Fruit fly (Drosophila melanogaster) whole organism, embryonic: Measurements from ENCODE around the gene CG32633.

Experiments
- Bgb ChIP-seq: fragments of 200-800 bp; sonication (Bioruptor generic); IDR thresholded peaks from 2 replicates; pipeline ENCODE4 v1.3.6; 2022; ENCODE audit warnings: missing biosample characterization, missing genetic modification characterization; ENCODE audit not compliant: partially characterized antibody
- BtbVII ChIP-seq: fragments of 200-800 bp; sonication (Bioruptor generic); optimal IDR thresholded peaks from 3 replicates; lab custom pipeline; 2017; ENCODE audit warnings: missing biosample characterization, mild to moderate bottlenecking, missing genetic modification characterization
- CG12391 ChIP-seq: fragments of 200-800 bp; sonication (Bioruptor generic); optimal IDR thresholded peaks from 3 replicates; lab custom pipeline; 2018; ENCODE audit warnings: missing biosample characterization, mild to moderate bottlenecking, missing genetic modification characterization, moderate library complexity
- CG13624 ChIP-seq: fragments of 200-800 bp; sonication (Bioruptor generic); optimal IDR thresholded peaks from 2 replicates; lab custom pipeline; 2016; ENCODE audit warnings: missing biosample characterization, missing genetic modification characterization
- CG14014 ChIP-seq: fragments of 200-800 bp; sonication (Bioruptor generic); IDR thresholded peaks from 2 replicates; pipeline ENCODE4 v1.3.6; 2022; ENCODE audit warnings: missing biosample characterization, missing genetic modification characterization
- CG14050 ChIP-seq: fragments of 200-800 bp; sonication (Bioruptor generic); IDR thresholded peaks from 3 replicates; pipeline ENCODE4 v1.3.6; 2022; ENCODE audit warnings: missing biosample characterization, missing genetic modification characterization
- CG14860 ChIP-seq: fragments of 200-800 bp; sonication (Bioruptor generic); IDR thresholded peaks from 3 replicates; pipeline ENCODE4 v1.3.6; 2022; ENCODE audit warnings: missing biosample characterization, missing genetic modification characterization; ENCODE audit not compliant: partially characterized antibody
- CG14965 ChIP-seq: fragments of 200-800 bp; sonication (Bioruptor generic); optimal IDR thresholded peaks from 2 replicates; lab custom pipeline; 2016; ENCODE audit warnings: missing biosample characterization, missing genetic modification characterization, borderline replicate concordance
- CG1647 ChIP-seq: fragments of 200-800 bp; sonication (Bioruptor generic); optimal IDR thresholded peaks from 3 replicates; lab custom pipeline; 2016; ENCODE audit warnings: missing biosample characterization, missing genetic modification characterization
- CG16779 ChIP-seq: fragments of 200-800 bp; sonication (Bioruptor generic); IDR thresholded peaks from 2 replicates; pipeline ENCODE4 v1.3.6; 2022; ENCODE audit warnings: missing biosample characterization, missing genetic modification characterization
- CG2202 ChIP-seq: fragments of 200-800 bp; sonication (Bioruptor generic); optimal IDR thresholded peaks from 2 replicates; lab custom pipeline; 2018; ENCODE audit warnings: missing biosample characterization, mild to moderate bottlenecking, missing genetic modification characterization
- CG30431 ChIP-seq: fragments of 200-800 bp; sonication (Bioruptor generic); optimal IDR thresholded peaks from 2 replicates; lab custom pipeline; 2017; ENCODE audit warnings: missing biosample characterization, missing genetic modification characterization
- CG31224 ChIP-seq: fragments of 200-800 bp; sonication (Bioruptor generic); IDR thresholded peaks from 2 replicates; pipeline ENCODE4 v1.3.6; 2022; ENCODE audit warnings: missing biosample characterization, missing genetic modification characterization
- CG3163 ChIP-seq: fragments of 200-800 bp; sonication (Bioruptor generic); optimal IDR thresholded peaks from 3 replicates; lab custom pipeline; 2016; ENCODE audit warnings: missing biosample characterization, missing genetic modification characterization
- CG4360 ChIP-seq: fragments of 200-800 bp; sonication (Bioruptor generic); IDR thresholded peaks from 2 replicates; pipeline ENCODE4 v1.3.6; 2022; ENCODE audit warnings: missing biosample characterization, missing genetic modification characterization
- CG8765 ChIP-seq: fragments of 200-800 bp; sonication (Bioruptor generic); IDR thresholded peaks from 2 replicates; pipeline ENCODE4 v1.3.6; 2022; ENCODE audit warnings: missing biosample characterization, missing genetic modification characterization
- CG8944 ChIP-seq: fragments of 200-800 bp; sonication (Bioruptor generic); optimal IDR thresholded peaks from 3 replicates; lab custom pipeline; 2016; ENCODE audit warnings: missing biosample characterization, missing genetic modification characterization
- CG9727 ChIP-seq: fragments of 200-800 bp; sonication (Bioruptor generic); optimal IDR thresholded peaks from 3 replicates; lab custom pipeline; 2017; ENCODE audit warnings: missing biosample characterization, mild to moderate bottlenecking, missing genetic modification characterization
- CHES-1-like ChIP-seq: fragments of 200-800 bp; sonication (Bioruptor generic); optimal IDR thresholded peaks from 2 replicates; lab custom pipeline; 2016; ENCODE audit warnings: missing biosample characterization, missing genetic modification characterization
- D19A ChIP-seq: fragments of 200-800 bp; optimal IDR thresholded peaks from 3 replicates; lab custom pipeline; 2019; ENCODE audit warnings: missing biosample characterization, mild to moderate bottlenecking, missing genetic modification characterization, moderate library complexity
- Dad ChIP-seq: fragments of 200-800 bp; sonication (Bioruptor generic); optimal IDR thresholded peaks from 3 replicates; lab custom pipeline; 2016; ENCODE audit warnings: missing biosample characterization, missing genetic modification characterization
- Ets65A ChIP-seq: fragments of 200-800 bp; sonication (Bioruptor generic); peaks from one replicate; lab custom pipeline; 2016; ENCODE audit warnings: missing biosample characterization, missing genetic modification characterization
- Ets97D ChIP-seq: fragments of 200-800 bp; sonication (Bioruptor generic); optimal IDR thresholded peaks from 3 replicates; lab custom pipeline; 2016; ENCODE audit warnings: missing biosample characterization, missing genetic modification characterization
- Fer1 ChIP-seq: fragments of 200-800 bp; sonication (Bioruptor generic); optimal IDR thresholded peaks from 2 replicates; lab custom pipeline; 2017; ENCODE audit warnings: missing biosample characterization, mild to moderate bottlenecking, missing genetic modification characterization
- HHEX ChIP-seq: fragments of 200-800 bp; sonication (Bioruptor generic); optimal IDR thresholded peaks from 3 replicates; lab custom pipeline; 2017; ENCODE audit warnings: missing biosample characterization, mild to moderate bottlenecking, missing genetic modification characterization, missing genetic modification reagents
- Neu2 ChIP-seq: fragments of 200-800 bp; sonication (Bioruptor generic); optimal IDR thresholded peaks from 3 replicates; lab custom pipeline; 2016; ENCODE audit warnings: missing biosample characterization, missing genetic modification characterization, borderline replicate concordance
- Nf-YB ChIP-seq: fragments of 200-800 bp; sonication (Bioruptor generic); optimal IDR thresholded peaks from 3 replicates; lab custom pipeline; 2019; ENCODE audit warnings: missing biosample characterization, mild to moderate bottlenecking, missing genetic modification characterization, moderate library complexity
- NfI ChIP-seq: fragments of 200-800 bp; sonication (Bioruptor generic); optimal IDR thresholded peaks from 3 replicates; lab custom pipeline; 2018; ENCODE audit warnings: missing biosample characterization, mild to moderate bottlenecking, missing genetic modification characterization, moderate library complexity
- Ptx1 ChIP-seq: fragments of 200-800 bp; sonication (Bioruptor generic); IDR thresholded peaks from 2 replicates; pipeline ENCODE4 v1.3.6; 2022; ENCODE audit warnings: missing biosample characterization, missing genetic modification characterization
- Scr ChIP-seq: fragments of 200-800 bp; sonication (Bioruptor generic); IDR thresholded peaks from 2 replicates; pipeline ENCODE4 v1.3.6; 2022; ENCODE audit warnings: missing biosample characterization, missing genetic modification characterization; ENCODE audit not compliant: partially characterized antibody
- Sry-β ChIP-seq: fragments of 200-800 bp; sonication (Bioruptor generic); optimal IDR thresholded peaks from 2 replicates; lab custom pipeline; 2018; ENCODE audit warnings: missing biosample characterization, mild to moderate bottlenecking, missing genetic modification characterization, moderate library complexity
- az2 ChIP-seq: fragments of 200-800 bp; sonication (Bioruptor generic); optimal IDR thresholded peaks from 3 replicates; lab custom pipeline; 2016; ENCODE audit warnings: missing biosample characterization, missing genetic modification characterization
- bigmax ChIP-seq: fragments of 200-800 bp; sonication (Bioruptor generic); optimal IDR thresholded peaks from 2 replicates; lab custom pipeline; 2018; ENCODE audit warnings: missing biosample characterization, mild to moderate bottlenecking, missing genetic modification characterization
- btn ChIP-seq: fragments of 200-800 bp; sonication (Bioruptor generic); optimal IDR thresholded peaks from 2 replicates; lab custom pipeline; 2016; ENCODE audit warnings: missing biosample characterization, missing genetic modification characterization
- chif ChIP-seq, 2 experiments: fragments of 200-800 bp; sonication (Bioruptor generic); optimal IDR thresholded peaks; 3 replicates each; lab custom pipeline; 2016; ENCODE audit warnings: missing biosample characterization in 2 of 2, missing genetic modification characterization in 2 of 2
- crol ChIP-seq: fragments of 200-800 bp; sonication (Bioruptor generic); IDR thresholded peaks from 2 replicates; pipeline ENCODE4 v1.3.6; 2022; ENCODE audit warnings: missing biosample characterization, missing genetic modification characterization
- eyg ChIP-seq: fragments of 200-800 bp; sonication (Bioruptor generic); optimal IDR thresholded peaks from 3 replicates; lab custom pipeline; 2016; ENCODE audit warnings: missing biosample characterization, missing genetic modification characterization
- fru ChIP-seq: fragments of >200 bp; optimal IDR thresholded peaks from 2 replicates; lab custom pipeline; 2017
- ftz-f1 ChIP-seq: fragments of 200-800 bp; sonication (Bioruptor generic); optimal IDR thresholded peaks from 2 replicates; lab custom pipeline; 2016; ENCODE audit warnings: missing biosample characterization, missing genetic modification characterization
- gcm ChIP-seq: fragments of 200-800 bp; sonication (Bioruptor generic); optimal IDR thresholded peaks from 2 replicates; lab custom pipeline; 2019; ENCODE audit warnings: missing biosample characterization, mild to moderate bottlenecking, missing genetic modification characterization, moderate library complexity
- grn ChIP-seq: fragments of 200-800 bp; sonication (Bioruptor generic); optimal IDR thresholded peaks from 3 replicates; lab custom pipeline; 2017; ENCODE audit warnings: missing biosample characterization, missing genetic modification characterization
- gsb-n ChIP-seq: fragments of 200-800 bp; sonication (Bioruptor generic); optimal IDR thresholded peaks from 3 replicates; lab custom pipeline; 2018; ENCODE audit warnings: missing biosample characterization, mild to moderate bottlenecking, missing genetic modification characterization
- ham ChIP-seq: fragments of 200-800 bp; sonication (Bioruptor generic); IDR thresholded peaks from 2 replicates; pipeline ENCODE4 v1.3.6; 2022; ENCODE audit warnings: missing biosample characterization, missing genetic modification characterization
- ind ChIP-seq: fragments of 200-800 bp; sonication (Bioruptor generic); optimal IDR thresholded peaks from 3 replicates; lab custom pipeline; 2016; ENCODE audit warnings: missing biosample characterization, missing genetic modification characterization
- kni ChIP-seq: fragments of 200-800 bp; sonication (Bioruptor generic); optimal IDR thresholded peaks from 3 replicates; lab custom pipeline; 2017; ENCODE audit warnings: mild to moderate bottlenecking, missing biosample characterization, missing genetic modification reagents, missing genetic modification characterization
- sens-2 ChIP-seq: fragments of 200-800 bp; sonication (Bioruptor generic); IDR thresholded peaks from 2 replicates; pipeline ENCODE4 v1.3.6; 2022; ENCODE audit warnings: missing biosample characterization, missing genetic modification characterization
- slbo ChIP-seq: fragments of 200-800 bp; sonication (Bioruptor generic); IDR thresholded peaks from 2 replicates; pipeline ENCODE4 v1.3.6; 2022; ENCODE audit warnings: missing biosample characterization, missing genetic modification characterization
- sna ChIP-seq: fragments of 200-800 bp; sonication (Bioruptor generic); IDR thresholded peaks from 2 replicates; pipeline ENCODE4 v1.3.6; 2022; ENCODE audit warnings: missing biosample characterization, missing genetic modification characterization; ENCODE audit not compliant: partially characterized antibody
- sob ChIP-seq: fragments of 200-800 bp; sonication (Bioruptor generic); IDR thresholded peaks from 2 replicates; pipeline ENCODE4 v1.3.6; 2022; ENCODE audit warnings: missing biosample characterization, missing genetic modification characterization
- tna ChIP-seq: fragments of 200-800 bp; sonication (Bioruptor generic); IDR thresholded peaks from 2 replicates; pipeline ENCODE4 v1.3.6; 2022; ENCODE audit warnings: missing biosample characterization, missing genetic modification characterization; ENCODE audit not compliant: partially characterized antibody
- usp ChIP-seq: fragments of >200 bp; optimal IDR thresholded peaks from 2 replicates; lab custom pipeline; 2017; ENCODE audit warnings: missing biosample characterization, missing genetic modification characterization
- z ChIP-seq: fragments of 200-800 bp; sonication (Bioruptor generic); IDR thresholded peaks from 3 replicates; pipeline ENCODE4 v1.3.6; 2022; ENCODE audit warnings: missing biosample characterization, missing genetic modification characterization

The CG32633 gene

dm6 chrX:13572382-13572781 is 10.9 kb downstream of the CG32633 start (continued):
- TF ChIP-seq sens-2 (GFP tag; lab: Robert Waterston, UW) (no peak), CG8765 (GFP tag; lab: Robert Waterston, UW) (no peak), HHEX (GFP tag; lab: Kevin White, UChicago) (peak; percentile 71), CG2202 (tag; lab: Kevin White, UChicago) (no peak), ham (GFP tag; lab: Robert Waterston, UW) (no peak), slbo (peak; percentile 59), sna (GFP tag; lab: Robert Waterston, UW) (no peak), gsb-n (tag; lab: Kevin White, UChicago) (peak; percentile 37), D19A (tag; lab: Kevin White, UChicago) (peak; percentile 56), CG30431 (GFP tag; lab: Kevin White, UChicago) (peak; percentile 25), az2 (GFP tag; lab: Kevin White, UChicago) (peak; percentile 61), usp (GFP tag; lab: Kevin White, UChicago) (no peak), Ets97D (GFP tag; lab: Kevin White, UChicago) (no peak), Sry-β (GFP tag; lab: Kevin White, UChicago) (no peak), btn (GFP tag; lab: Kevin White, UChicago) (no peak), Ptx1 (GFP tag; lab: Robert Waterston, UW) (peak; percentile 62), CG12391 (tag; lab: Kevin White, UChicago) (peak; percentile 60), Bgb (GFP tag; lab: Robert Waterston, UW) (no peak), CHES-1-like (GFP tag; lab: Kevin White, UChicago) (no peak), fru (lab: Kevin White, UChicago) (no peak), ind (peak; percentile 49), CG31224 (GFP tag; lab: Robert Waterston, UW) (0 out of 2 replicates have a peak, but pooled peaks have one; percentile 15), Dad (peak; percentile 1), CG14014 (0 out of 2 replicates have a peak, but pooled peaks have one; percentile 27), Ets65A (peak; percentile 89), CG16779 (no peak), CG14965 (GFP tag; lab: Kevin White, UChicago) (no peak), ftz-f1 (GFP tag; lab: Kevin White, UChicago) (no peak), CG8944 (peak; percentile 57), sob (GFP tag; lab: Robert Waterston, UW) (no peak), BtbVII (GFP tag; lab: Kevin White, UChicago) (peak; percentile 29), CG14050 (GFP tag; lab: Robert Waterston, UW) (no peak), Scr (GFP tag; lab: Robert Waterston, UW) (no peak), Fer1 (GFP tag; lab: Kevin White, UChicago) (peak; percentile 70), crol (GFP tag; lab: Robert Waterston, UW) (no peak), chif (GFP tag; optimal IDR thresholded peaks at IDR 0.05; lab: Kevin White, UChicago) (peak; percentile 48 to 65), CG14860 (GFP tag; lab: Robert Waterston, UW) (no peak), grn (GFP tag; lab: Kevin White, UChicago) (no peak), gcm (peak; percentile 37), NfI (GFP tag; lab: Kevin White, UChicago) (peak; percentile 45), kni (GFP tag; lab: Kevin White, UChicago) (no peak), z (GFP tag; lab: Robert Waterston, UW) (no peak), eyg (no peak), CG4360 (GFP tag; lab: Robert Waterston, UW) (no peak), tna (GFP tag; lab: Robert Waterston, UW) (no peak), CG1647 (no peak), CG9727 (peak; percentile 45), Nf-YB (GFP tag; lab: Kevin White, UChicago) (peak; percentile 18), CG3163 (peak; percentile 3), bigmax (no peak), CG13624 (GFP tag; lab: Kevin White, UChicago) (no peak), Neu2 (GFP tag; lab: Kevin White, UChicago) (no peak)
